Fruit fly (Drosophila melanogaster): ENCODE measurements around the gene CG14441.

DNA sequence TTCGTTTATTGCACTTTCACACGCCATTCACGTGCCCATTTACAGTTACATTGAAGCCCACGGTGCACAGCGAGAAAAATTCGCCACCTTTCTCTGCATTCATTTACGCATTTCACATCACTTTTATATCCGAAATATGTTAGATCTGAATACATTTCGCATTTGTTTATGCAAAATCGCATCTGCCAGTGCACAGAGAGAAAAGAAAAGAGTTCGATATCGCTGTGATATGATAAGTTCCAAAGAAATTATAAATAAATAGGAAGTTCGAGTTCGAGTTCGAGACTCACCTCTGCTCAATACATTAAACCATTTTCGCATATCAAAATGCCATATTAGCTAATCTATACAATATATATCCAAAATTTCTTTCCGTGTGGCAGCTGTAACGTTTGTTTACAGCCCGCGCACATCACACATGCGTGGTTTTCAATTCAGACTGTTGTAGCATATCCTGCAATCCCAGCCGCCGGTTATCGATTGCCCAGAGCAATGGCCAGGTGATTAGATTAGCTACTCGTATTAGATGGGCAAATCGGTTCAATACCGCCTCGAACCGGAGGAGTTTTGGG is 43.2 kb upstream of the CG14441 start:
- TF ChIP-seq h (optimal IDR thresholded peaks at IDR 0.05) (no peak), psq (optimal IDR thresholded peaks at IDR 0.05) (no peak), insv (optimal IDR thresholded peaks at IDR 0.05) (no peak)
